Worm (Caenorhabditis elegans): ENCODE data around the gene F13H8.12.

The F13H8.12 gene

DNA sequence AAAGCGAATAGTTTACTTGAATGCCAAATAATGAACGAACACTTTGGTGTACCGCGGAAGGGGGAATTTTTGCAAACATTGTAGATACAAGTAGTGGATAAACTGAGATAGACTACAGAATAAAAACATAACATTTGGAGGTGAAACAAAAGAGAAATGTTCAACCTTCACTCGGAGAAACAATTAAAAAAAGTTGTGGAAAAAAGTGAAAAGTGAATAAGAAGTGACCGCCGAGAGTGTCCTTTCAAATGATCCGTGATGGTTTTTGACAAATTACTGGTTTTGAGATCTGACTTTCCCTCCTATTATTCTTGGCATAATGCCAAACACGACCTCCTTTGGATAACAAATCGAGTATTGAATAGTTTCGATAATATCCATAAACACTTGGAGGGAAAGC lies 38.6 kb upstream of the F13H8.12 start:
- TF ChIP-seq zim-3 (tag; optimal IDR thresholded peaks at IDR 0.05) (no peak), F55B11.4 (tag; optimal IDR thresholded peaks at IDR 0.05; ENCODE audit: borderline replicate concordance, insufficient read depth) (no peak), F52B5.7 (tag; optimal IDR thresholded peaks at IDR 0.05) (no peak), K11D2.4 (GFP tag; IDR thresholded peaks at IDR 0.05) (no peak), nfya-2 (GFP tag; IDR thresholded peaks at IDR 0.05) (no peak), repo-1 (tag; optimal IDR thresholded peaks at IDR 0.05) (no peak), bed-1 (GFP tag; IDR thresholded peaks at IDR 0.05) (no peak), nhr-90 (tag; optimal IDR thresholded peaks at IDR 0.05) (no peak), ztf-22 (GFP tag; optimal IDR thresholded peaks at IDR 0.05) (no peak), somi-1 (GFP tag; optimal IDR thresholded peaks at IDR 0.05) (no peak), K12H6.12 (tag; optimal IDR thresholded peaks at IDR 0.05) (no peak), attf-3 (GFP tag; conservative IDR thresholded peaks at IDR 0.05) (no peak)

DNA sequence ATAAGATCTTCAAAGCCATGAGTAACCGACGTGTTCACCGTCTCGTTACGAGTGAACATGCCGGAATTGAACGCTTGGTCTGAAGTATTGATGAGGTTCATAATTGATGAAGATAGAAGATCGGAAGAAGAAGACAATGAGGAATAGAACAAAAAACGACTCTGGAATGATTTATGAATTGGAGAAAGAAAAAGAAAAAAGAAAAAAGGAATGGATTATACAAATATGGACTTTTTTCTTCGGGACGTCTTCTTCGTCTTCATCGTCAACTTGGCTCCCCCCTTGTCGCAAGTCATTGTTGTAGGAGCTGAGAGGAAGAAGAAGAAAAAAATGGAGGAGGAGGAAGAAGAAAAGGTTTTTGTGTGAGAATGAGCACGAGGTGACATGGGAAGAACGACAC lies 35.3 kb upstream of the F13H8.12 start, which contains the start of gene srsy-2:
Gene srsy-2, minus strand, starts transcription at position 101 of the 400 bp plus-strand sequence.
- TF ChIP-seq hlh-12 (tag; optimal IDR thresholded peaks at IDR 0.05) (no peak), sdz-38 (tag; optimal IDR thresholded peaks at IDR 0.05) (no peak), somi-1 (GFP tag; optimal IDR thresholded peaks at IDR 0.05) (no peak), hrde-1 (tag; optimal IDR thresholded peaks at IDR 0.05; ENCODE audit: borderline replicate concordance) (no peak), tbp1 (GFP tag; optimal IDR thresholded peaks at IDR 0.05) (no peak), ztf-28 (GFP tag; IDR thresholded peaks at IDR 0.05) (no peak), mcd-1 (GFP tag; IDR thresholded peaks at IDR 0.05) (no peak), aptf-3 (GFP tag; IDR thresholded peaks at IDR 0.05) (no peak), D2030.7 (GFP tag; IDR thresholded peaks at IDR 0.05) (no peak), F39B2.1 (GFP tag; IDR thresholded peaks at IDR 0.05) (no peak), F55B11.4 (tag; optimal IDR thresholded peaks at IDR 0.05; ENCODE audit: borderline replicate concordance, insufficient read depth) (no peak), egl-44 (GFP tag; IDR thresholded peaks at IDR 0.05) (no peak), F57A8.1 (GFP tag; optimal IDR thresholded peaks at IDR 0.05) (no peak), cebp-2 (GFP tag; IDR thresholded peaks at IDR 0.05) (no peak), nfya-1 (tag; optimal IDR thresholded peaks at IDR 0.05; ENCODE audit: borderline replicate concordance, insufficient read depth) (no peak), akir-1 (GFP tag; optimal IDR thresholded peaks at IDR 0.05) (no peak), madf-3 (GFP tag; IDR thresholded peaks at IDR 0.05) (no peak), lir-1 (GFP tag; conservative IDR thresholded peaks at IDR 0.05) (no peak), sea-2 (GFP tag; IDR thresholded peaks at IDR 0.05) (no peak)

DNA sequence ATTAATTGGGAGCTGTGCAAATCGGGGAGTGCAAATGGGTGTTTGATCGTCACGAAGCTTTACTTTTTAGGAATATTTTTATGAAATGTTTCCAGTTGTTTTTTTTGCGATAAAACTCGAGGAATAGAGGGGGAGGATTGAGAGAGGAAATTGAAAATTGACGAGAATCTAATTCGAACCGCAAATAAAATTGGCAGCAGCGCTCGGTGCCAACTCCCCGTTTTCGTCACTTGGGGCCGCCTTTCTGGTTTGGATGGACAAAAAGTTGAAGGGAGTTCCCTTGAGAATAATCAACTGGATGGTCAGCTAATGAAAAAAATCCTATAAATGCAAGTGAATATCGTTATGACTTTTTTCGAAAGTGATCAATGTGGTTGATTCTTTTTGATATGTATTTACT lies 32.2 kb upstream of the F13H8.12 start:
- TF ChIP-seq pbrm-1 (GFP tag; IDR thresholded peaks at IDR 0.05) (no peak), tlf-1 (GFP tag; optimal IDR thresholded peaks at IDR 0.05) (no peak), hmg-1.2 (GFP tag; IDR thresholded peaks at IDR 0.05) (no peak), sea-2 (GFP tag; IDR thresholded peaks at IDR 0.05) (no peak), zim-3 (tag; optimal IDR thresholded peaks at IDR 0.05) (no peak), ceh-79 (tag; optimal IDR thresholded peaks at IDR 0.05) (no peak), hrde-1 (tag; optimal IDR thresholded peaks at IDR 0.05; ENCODE audit: borderline replicate concordance) (no peak), madf-6 (GFP tag; IDR thresholded peaks at IDR 0.05) (no peak), die-1 (tag; optimal IDR thresholded peaks at IDR 0.05) (no peak), atf-7 (tag; optimal IDR thresholded peaks at IDR 0.05) (no peak), hlh-26 (GFP tag; conservative IDR thresholded peaks at IDR 0.05) (no peak), attf-5 (GFP tag; optimal IDR thresholded peaks at IDR 0.05) (no peak), B0035.1 (tag; optimal IDR thresholded peaks at IDR 0.05) (no peak), F55B11.4 (tag; optimal IDR thresholded peaks at IDR 0.05; ENCODE audit: borderline replicate concordance, insufficient read depth) (no peak), lin-26 (GFP tag; IDR thresholded peaks at IDR 0.05) (no peak), attf-3 (GFP tag; conservative IDR thresholded peaks at IDR 0.05) (no peak)
